Worm (Caenorhabditis elegans) whole organism, L1 larva: Measurements from ENCODE around the gene str-85.

Experiments used
- aly-2 ChIP-seq: fragments of 150-350 bp; optimal IDR thresholded peaks from 2 replicates; lab custom pipeline; 2014; ENCODE audit warnings: missing biosample characterization, missing genetic modification characterization
- blmp-1 ChIP-seq: fragments of 150-350 bp; optimal IDR thresholded peaks from 2 replicates; lab custom pipeline; 2014; ENCODE audit warnings: missing biosample characterization, missing genetic modification characterization
- lin-35 ChIP-seq, 2 experiments: fragments of 150-350 bp; optimal IDR thresholded peaks; 2 replicates each; lab custom pipeline; 2014; ENCODE audit warnings: missing biosample characterization in 2 of 2, missing genetic modification characterization in 2 of 2, missing genetic modification reagents in 2 of 2
- mep-1 ChIP-seq: fragments of 150-350 bp; optimal IDR thresholded peaks from 2 replicates; lab custom pipeline; 2014; ENCODE audit warnings: missing biosample characterization, missing genetic modification characterization
- nhr-11 ChIP-seq: fragments of 150-350 bp; optimal IDR thresholded peaks from 2 replicates; lab custom pipeline; 2014; ENCODE audit warnings: missing biosample characterization, missing genetic modification characterization
- nhr-28 ChIP-seq: fragments of 150-350 bp; optimal IDR thresholded peaks from 2 replicates; lab custom pipeline; 2014; ENCODE audit warnings: missing biosample characterization, missing genetic modification characterization
- nhr-77 ChIP-seq: fragments of 150-350 bp; optimal IDR thresholded peaks from 2 replicates; lab custom pipeline; 2014; ENCODE audit warnings: missing biosample characterization, missing genetic modification characterization
- pqm-1 ChIP-seq: sonication (generic microtip); optimal IDR thresholded peaks from 3 replicates; lab custom pipeline; 2017; ENCODE audit warnings: missing biosample characterization, missing genetic modification characterization
- unc-130 ChIP-seq: fragments of 150-350 bp; optimal IDR thresholded peaks from 2 replicates; lab custom pipeline; 2017; ENCODE audit warnings: missing biosample characterization, missing genetic modification characterization, inconsistent platforms
- unc-62 ChIP-seq: fragments of 150-350 bp; optimal IDR thresholded peaks from 2 replicates; lab custom pipeline; 2014; ENCODE audit warnings: missing biosample characterization, missing genetic modification reagents, missing genetic modification characterization

DNA sequence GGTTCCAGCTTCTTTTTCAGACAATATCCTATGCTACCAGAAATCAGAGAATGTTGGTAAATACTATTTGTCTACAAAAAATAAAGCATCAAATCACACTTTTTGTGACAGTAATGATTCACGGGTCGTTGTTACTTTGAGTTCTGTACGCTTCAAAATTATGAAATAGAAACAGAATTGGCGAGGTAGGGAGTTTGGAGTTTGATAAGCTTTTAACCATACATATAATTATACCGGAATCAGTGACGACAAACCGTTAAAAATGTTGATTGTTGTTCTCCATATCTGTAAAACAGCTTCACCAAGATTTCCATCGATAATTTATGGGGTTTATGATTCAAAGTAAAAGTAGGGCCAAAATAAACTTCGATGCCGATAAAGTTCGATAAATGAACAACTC, 7.7 kb downstream of the str-85 start:
- no peak for TF ChIP-seq aly-2
- no peak for TF ChIP-seq lin-35 (GFP tag; optimal IDR thresholded peaks at IDR 0.05; lab: Kevin White, UChicago)
- no peak for TF ChIP-seq nhr-11 (tag; lab: Kevin White, UChicago)
- TF ChIP-seq mep-1 = no peak
- TF ChIP-seq nhr-77 (tag; lab: Kevin White, UChicago) = no peak
- no peak for TF ChIP-seq blmp-1 (tag; lab: Kevin White, UChicago)
- no peak for TF ChIP-seq unc-62 (GFP tag; lab: Kevin White, UChicago)
- TF ChIP-seq nhr-28 (tag; lab: Kevin White, UChicago) = no peak
- TF ChIP-seq unc-130 (tag; lab: Kevin White, UChicago) = no peak
- no peak for TF ChIP-seq pqm-1 (tag; lab: Kevin White, UChicago)
